Fruit fly (Drosophila melanogaster): ENCODE measurements around the gene CG14421.

dm6 chrX:2914091-2914490 lies 27.1 kb upstream of the CG14421 start:
- TF ChIP-seq jing (GFP tag; optimal IDR thresholded peaks at IDR 0.05): no peak
- TF ChIP-seq Mes4 (GFP tag; optimal IDR thresholded peaks at IDR 0.05): no peak
- no peak for TF ChIP-seq CG18476 (GFP tag; optimal IDR thresholded peaks at IDR 0.05)
- TF ChIP-seq CG15601 (tag; optimal IDR thresholded peaks at IDR 0.05): no peak
